Worm (Caenorhabditis elegans): ENCODE measurements around the gene F46H5.11.

The F46H5.11 gene

DNA sequence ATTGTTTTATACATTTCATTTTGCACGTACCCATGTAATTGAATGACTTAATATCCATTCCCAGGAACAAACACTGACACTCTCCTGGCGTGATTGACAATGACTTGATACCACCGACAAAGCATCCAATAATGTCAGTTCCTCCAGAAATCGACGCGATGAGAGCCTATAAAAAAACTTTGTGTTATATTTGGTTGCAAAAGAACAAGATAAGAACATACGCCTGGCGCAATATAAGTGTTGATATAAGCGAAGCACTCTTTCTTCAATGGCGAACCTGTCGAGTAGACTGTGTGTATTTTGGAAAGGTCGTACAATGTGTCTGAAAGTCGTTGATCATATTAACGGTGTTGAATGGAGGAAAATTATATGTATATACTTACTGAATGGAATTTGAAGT is 31.2 kb upstream of the F46H5.11 start:
- no peak for TF ChIP-seq fkh-8 (tag; optimal IDR thresholded peaks at IDR 0.05)
- no peak for TF ChIP-seq ceh-8 (GFP tag; optimal IDR thresholded peaks at IDR 0.05)
- TF ChIP-seq mdl-1 (tag; optimal IDR thresholded peaks at IDR 0.05) = no peak

DNA sequence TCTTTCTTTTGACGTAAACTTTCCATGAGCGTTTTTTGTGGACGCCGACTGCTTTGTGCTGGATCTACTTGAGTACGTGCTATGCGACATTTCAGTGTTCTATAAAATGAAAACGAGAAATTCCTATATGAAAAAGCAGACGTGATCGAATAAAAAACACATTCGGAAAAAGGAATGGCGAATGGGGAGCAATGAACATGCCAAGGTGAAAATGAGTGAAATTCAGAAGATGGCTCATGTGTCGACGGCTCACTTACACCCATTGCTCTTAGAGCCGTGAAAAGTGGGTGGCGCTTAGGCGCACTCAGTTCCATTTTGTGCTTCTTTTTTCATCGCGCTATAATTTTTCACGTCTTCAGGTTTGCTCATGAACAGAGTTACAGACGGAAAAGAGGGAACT is 26.8 kb upstream of the F46H5.11 start, which contains the start of gene K03A1.4:
K03A1.4 (minus strand) TSS at position 101 of the 400 bp plus-strand sequence.
- TF ChIP-seq ceh-90 (tag; optimal IDR thresholded peaks at IDR 0.05) = no peak
- TF ChIP-seq mef-2 (tag; optimal IDR thresholded peaks at IDR 0.05) = no peak
- TF ChIP-seq lin-13 (GFP tag; optimal IDR thresholded peaks at IDR 0.05) = no peak
- no peak for TF ChIP-seq nhr-20 (tag; optimal IDR thresholded peaks at IDR 0.05)
- no peak for TF ChIP-seq ama-1 (optimal IDR thresholded peaks at IDR 0.05)
- no peak for TF ChIP-seq lsy-2 (tag; optimal IDR thresholded peaks at IDR 0.05)
- TF ChIP-seq fos-1 (tag; optimal IDR thresholded peaks at IDR 0.05) = no peak
- no peak for TF ChIP-seq nhr-84 (tag; optimal IDR thresholded peaks at IDR 0.05)
- TF ChIP-seq mep-1 (tag; optimal IDR thresholded peaks at IDR 0.05) = no peak

DNA sequence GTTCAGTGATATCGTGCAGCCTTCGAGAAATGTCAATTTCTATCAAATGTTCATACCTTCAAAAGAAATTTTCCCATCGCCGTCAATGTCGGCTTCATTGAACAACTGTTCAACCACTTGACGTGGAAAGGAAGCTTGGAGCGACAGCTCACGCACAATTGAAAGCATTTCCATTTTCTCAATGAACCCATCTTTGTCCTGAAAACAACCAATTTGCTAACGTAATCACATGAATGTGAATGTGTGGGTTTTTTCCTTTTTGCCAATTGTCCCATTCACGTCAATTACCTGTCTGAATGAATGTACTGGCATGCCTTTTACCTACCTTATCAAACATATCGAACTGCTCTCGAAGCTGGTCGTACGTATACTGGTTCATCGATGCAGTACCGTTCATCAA is 24.4 kb upstream of the F46H5.11 start:
- no peak for TF ChIP-seq ces-1 (GFP tag; optimal IDR thresholded peaks at IDR 0.05)
- no peak for TF ChIP-seq pag-3 (tag; optimal IDR thresholded peaks at IDR 0.05; ENCODE audit: borderline replicate concordance, insufficient read depth)
- TF ChIP-seq Y116A8C.19 (tag; optimal IDR thresholded peaks at IDR 0.05; ENCODE audit: borderline replicate concordance) = no peak
- no peak for TF ChIP-seq nhr-11 (tag; optimal IDR thresholded peaks at IDR 0.05)
- no peak for TF ChIP-seq irx-1 (tag; optimal IDR thresholded peaks at IDR 0.05)
- no peak for TF ChIP-seq hlh-4 (tag; optimal IDR thresholded peaks at IDR 0.05)
- no peak for TF ChIP-seq skn-1 (tag; optimal IDR thresholded peaks at IDR 0.05)
- TF ChIP-seq tbx-2 (tag; optimal IDR thresholded peaks at IDR 0.05) = no peak

DNA sequence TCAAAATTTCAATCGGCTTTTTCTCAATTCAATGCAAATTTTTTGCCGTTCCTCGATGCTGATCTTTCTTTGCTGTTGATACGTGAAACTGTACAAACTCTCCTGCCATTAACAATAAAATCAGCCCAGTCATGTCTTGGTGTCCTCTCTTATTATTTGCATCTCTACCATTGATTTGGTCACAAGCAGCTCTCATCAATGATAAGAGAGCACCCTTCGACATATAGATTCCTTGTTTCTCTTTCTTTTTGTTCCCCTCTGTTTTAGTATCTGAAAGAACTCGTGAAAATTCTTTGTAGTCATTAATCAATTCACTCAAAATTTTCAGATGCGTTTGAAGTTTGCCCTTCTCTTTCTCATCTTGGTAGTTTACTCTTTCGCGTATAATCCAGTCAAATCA is 19.9 kb upstream of the F46H5.11 start, which contains the start of gene lron-7:
lron-7 (plus strand) TSS at position 323 of the 400 bp plus-strand sequence.
- TF ChIP-seq elt-2 (tag; optimal IDR thresholded peaks at IDR 0.05) = peak; percentile 31
- TF ChIP-seq mef-2 (tag; optimal IDR thresholded peaks at IDR 0.05) = no peak
- no peak for TF ChIP-seq efl-1 (optimal IDR thresholded peaks at IDR 0.05)
- peak in 1 of 2 experiments; percentile 62 for TF ChIP-seq efl-1 (GFP tag; optimal IDR thresholded peaks at IDR 0.05 in 1 of 2)
- no peak for TF ChIP-seq C16A3.4 (tag; optimal IDR thresholded peaks at IDR 0.05)
- no peak for TF ChIP-seq snu-23 (GFP tag; optimal IDR thresholded peaks at IDR 0.05)
- TF ChIP-seq lin-35 (GFP tag; optimal IDR thresholded peaks at IDR 0.05) = peak in 1 of 2 experiments; percentile 21

DNA sequence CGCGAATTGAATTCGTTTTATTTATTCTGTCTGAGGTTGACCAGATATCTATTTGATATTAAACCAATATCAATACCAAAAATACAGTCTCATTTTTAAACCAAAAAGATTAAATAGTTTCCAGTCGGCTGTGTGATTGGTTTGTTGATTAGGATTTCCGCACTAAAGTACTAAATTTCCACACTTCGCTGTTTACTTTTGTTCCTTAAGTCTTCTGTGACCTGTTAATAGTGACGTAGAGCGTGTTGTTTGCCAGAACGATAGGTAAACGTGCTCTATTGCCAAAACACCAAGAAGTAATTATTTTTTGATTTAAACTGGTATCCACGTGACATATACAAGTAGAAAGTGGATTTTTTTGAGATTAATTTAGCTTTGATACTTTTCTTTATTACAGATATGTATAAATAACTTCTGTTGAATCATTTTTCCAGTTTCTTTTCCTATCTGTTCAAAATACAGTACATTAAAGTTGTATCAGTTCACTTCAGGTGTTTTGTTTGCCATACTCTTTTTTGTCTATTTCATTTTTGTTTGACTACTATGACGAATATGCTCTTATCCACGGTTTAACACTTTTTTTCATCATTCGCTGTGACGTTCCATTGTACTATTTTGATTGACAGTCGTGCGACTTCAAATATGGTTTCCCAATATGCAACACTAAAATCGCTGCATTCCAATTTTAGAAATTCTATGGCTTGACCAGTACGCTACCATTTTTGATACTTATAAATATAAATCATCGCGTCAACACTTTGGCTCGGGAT is 19.2 kb upstream of the F46H5.11 start:
- TF ChIP-seq nhr-90 (tag; optimal IDR thresholded peaks at IDR 0.05; ENCODE audit: poor library complexity) (no peak), lin-14 (GFP tag; optimal IDR thresholded peaks at IDR 0.05) (peak; percentile 31), efl-1 (optimal IDR thresholded peaks at IDR 0.05) (no peak), efl-1 (GFP tag; optimal IDR thresholded peaks at IDR 0.05 in 1 of 2) (peak in 1 of 2 experiments; percentile 27), hlh-17 (GFP tag; optimal IDR thresholded peaks at IDR 0.05; ENCODE audit: borderline replicate concordance) (no peak), lsy-2 (tag; optimal IDR thresholded peaks at IDR 0.05) (peak in 1 of 2 experiments; percentile 3), rnt-1 (tag; optimal IDR thresholded peaks at IDR 0.05) (no peak), nhr-77 (tag; optimal IDR thresholded peaks at IDR 0.05) (peak; percentile 18), jun-1 (tag; optimal IDR thresholded peaks at IDR 0.05) (no peak), irx-1 (tag; optimal IDR thresholded peaks at IDR 0.05) (peak; percentile 21)

DNA sequence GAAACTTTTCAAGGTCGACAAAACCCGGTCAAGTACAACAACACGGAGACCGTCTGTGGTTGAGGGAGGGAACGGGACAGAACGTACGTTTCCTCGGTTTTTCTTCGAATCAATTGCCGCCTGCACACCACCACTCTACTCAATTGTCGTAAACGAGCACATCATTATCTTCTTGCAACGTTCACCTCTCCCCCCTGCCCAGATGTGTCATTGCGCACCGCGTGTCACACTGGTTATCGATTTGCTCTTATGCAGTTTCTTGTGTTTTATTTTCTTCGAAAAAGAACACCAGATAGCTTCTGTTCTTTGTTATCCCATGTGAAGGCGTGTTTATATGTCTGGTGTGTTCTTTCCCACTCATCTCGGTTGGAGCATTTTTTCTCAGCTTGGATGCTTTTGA is 17.7 kb upstream of the F46H5.11 start:
- TF ChIP-seq skn-1 (tag; optimal IDR thresholded peaks at IDR 0.05) = no peak
- TF ChIP-seq ces-1 (GFP tag; optimal IDR thresholded peaks at IDR 0.05) = no peak
- no peak for TF ChIP-seq lin-39 (tag; optimal IDR thresholded peaks at IDR 0.05)
